Fruit fly (Drosophila melanogaster) whole organism, adult: Measurements from ENCODE around the gene CG6656.

Experiments used
- CG1620 ChIP-seq: fragments of 200-800 bp; sonication (Bioruptor generic); optimal IDR thresholded peaks from 2 replicates; lab custom pipeline; 2016; ENCODE audit warnings: missing biosample characterization, missing genetic modification characterization
- CG33017 ChIP-seq: fragments of 200-800 bp; sonication (Bioruptor generic); optimal IDR thresholded peaks from 2 replicates; lab custom pipeline; 2018; ENCODE audit warnings: missing biosample characterization, mild to moderate bottlenecking, missing genetic modification characterization, moderate library complexity
- CG7101 ChIP-seq: fragments of 200-800 bp; sonication (Bioruptor generic); optimal IDR thresholded peaks from 2 replicates; lab custom pipeline; 2018; ENCODE audit warnings: missing biosample characterization, mild to moderate bottlenecking, missing genetic modification characterization, moderate library complexity
- Clk ChIP-seq: fragments of 200-800 bp; sonication (Bioruptor generic); optimal IDR thresholded peaks from 2 replicates; lab custom pipeline; 2017; ENCODE audit warnings: missing biosample characterization, missing genetic modification characterization

DNA sequence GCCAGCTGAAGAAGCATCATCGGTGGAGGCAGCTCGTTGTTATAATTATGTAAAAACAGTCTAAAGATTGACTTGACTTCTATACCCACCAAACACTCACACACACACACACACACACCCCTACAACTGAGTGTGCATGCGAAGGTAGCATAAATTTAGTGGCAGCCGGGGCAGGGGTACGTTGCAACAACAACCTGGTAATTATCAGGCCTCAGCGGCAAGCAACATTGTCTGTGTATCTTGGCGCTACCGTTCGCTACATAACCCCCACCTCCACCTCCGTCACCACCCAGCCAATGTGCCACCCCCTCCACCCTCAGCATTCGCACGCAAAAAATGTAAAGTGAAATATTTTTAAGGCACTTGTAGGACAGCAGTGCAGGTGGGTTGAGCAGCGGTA, 41.9 kb downstream of the CG6656 start:
- TF ChIP-seq CG33017 (no peak), CG1620 (no peak), CG7101 (tag; lab: Kevin White, UChicago) (no peak), Clk (GFP tag; lab: Kevin White, UChicago) (no peak)
